Fruit fly (Drosophila melanogaster) whole organism, embryonic: ENCODE data around the gene CG32073.

Source experiments
- ATbp ChIP-seq: fragments of 200-800 bp; sonication (Bioruptor generic); optimal IDR thresholded peaks from 2 replicates; lab custom pipeline; 2017; ENCODE audit warnings: missing biosample characterization, mild to moderate bottlenecking, missing genetic modification characterization, missing genetic modification reagents
- Abd-B ChIP-seq: fragments of 200-800 bp; sonication (Bioruptor generic); optimal IDR thresholded peaks from 2 replicates; lab custom pipeline; 2018; ENCODE audit warnings: missing biosample characterization, mild to moderate bottlenecking, missing genetic modification characterization, moderate library complexity
- Asciz ChIP-seq: fragments of 200-800 bp; sonication (Bioruptor generic); optimal IDR thresholded peaks from 2 replicates; lab custom pipeline; 2017; ENCODE audit warnings: missing biosample characterization, mild to moderate bottlenecking, missing genetic modification characterization, missing genetic modification reagents
- BEAF-32 ChIP-seq: fragments of 200-800 bp; sonication (Bioruptor generic); optimal IDR thresholded peaks from 3 replicates; lab custom pipeline; 2017; ENCODE audit warnings: missing biosample characterization, missing genetic modification characterization, mild to moderate bottlenecking, moderate library complexity, missing genetic modification reagents
- CG10321 ChIP-seq: fragments of 200-800 bp; sonication (Bioruptor generic); IDR thresholded peaks from 2 replicates; pipeline ENCODE4 v1.3.6; 2022; ENCODE audit warnings: missing biosample characterization, missing genetic modification characterization
- CG10543 ChIP-seq: fragments of 200-800 bp; sonication (Bioruptor generic); optimal IDR thresholded peaks from 3 replicates; lab custom pipeline; 2017; ENCODE audit warnings: missing biosample characterization, mild to moderate bottlenecking, missing genetic modification characterization, moderate library complexity
- CG11504 ChIP-seq: fragments of 200-800 bp; sonication (Bioruptor generic); optimal IDR thresholded peaks from 3 replicates; lab custom pipeline; 2019; ENCODE audit warnings: missing biosample characterization, mild to moderate bottlenecking, missing genetic modification characterization, moderate library complexity
- CG16779 ChIP-seq: fragments of 200-800 bp; sonication (Bioruptor generic); IDR thresholded peaks from 2 replicates; pipeline ENCODE4 v1.3.6; 2022; ENCODE audit warnings: missing biosample characterization, missing genetic modification characterization
- CG17328 ChIP-seq: fragments of 200-800 bp; sonication (Bioruptor generic); IDR thresholded peaks from 2 replicates; pipeline ENCODE4 v1.3.6; 2022; ENCODE audit warnings: missing biosample characterization, missing genetic modification characterization
- CG17361 ChIP-seq: fragments of 200-800 bp; sonication (Bioruptor generic); IDR thresholded peaks from 3 replicates; pipeline ENCODE4 v1.3.6; 2022; ENCODE audit warnings: missing biosample characterization, missing genetic modification characterization
- CG18262 ChIP-seq: fragments of 200-800 bp; optimal IDR thresholded peaks from 3 replicates; lab custom pipeline; 2019; ENCODE audit warnings: missing biosample characterization, mild to moderate bottlenecking, missing genetic modification characterization, moderate library complexity
- CG1832 ChIP-seq: fragments of 200-800 bp; sonication (Bioruptor generic); optimal IDR thresholded peaks from 2 replicates; lab custom pipeline; 2017; ENCODE audit warnings: missing biosample characterization, mild to moderate bottlenecking, missing genetic modification characterization, inconsistent platforms
- CG2202 ChIP-seq: fragments of 200-800 bp; sonication (Bioruptor generic); optimal IDR thresholded peaks from 2 replicates; lab custom pipeline; 2018; ENCODE audit warnings: missing biosample characterization, mild to moderate bottlenecking, missing genetic modification characterization
- CG2875 ChIP-seq: fragments of 200-800 bp; sonication (Bioruptor generic); optimal IDR thresholded peaks from 2 replicates; lab custom pipeline; 2017; ENCODE audit warnings: missing biosample characterization, mild to moderate bottlenecking, missing genetic modification characterization, missing genetic modification reagents
- CG30431 ChIP-seq: fragments of 200-800 bp; sonication (Bioruptor generic); optimal IDR thresholded peaks from 2 replicates; lab custom pipeline; 2017; ENCODE audit warnings: missing biosample characterization, missing genetic modification characterization
- CG3281 ChIP-seq: fragments of 200-800 bp; sonication (Bioruptor generic); optimal IDR thresholded peaks from 3 replicates; lab custom pipeline; 2017; ENCODE audit warnings: missing biosample characterization, mild to moderate bottlenecking, missing genetic modification characterization
- CG7556 ChIP-seq: fragments of 200-800 bp; sonication (Bioruptor generic); optimal IDR thresholded peaks from 2 replicates; lab custom pipeline; 2017; ENCODE audit warnings: missing biosample characterization, mild to moderate bottlenecking, missing genetic modification characterization
- CG7839 ChIP-seq: fragments of 200-800 bp; sonication (Bioruptor generic); optimal IDR thresholded peaks from 3 replicates; lab custom pipeline; 2018; ENCODE audit warnings: missing biosample characterization, mild to moderate bottlenecking, missing genetic modification characterization, moderate library complexity
- CG7963 ChIP-seq: fragments of 200-800 bp; sonication (Bioruptor generic); IDR thresholded peaks from 3 replicates; pipeline ENCODE4 v1.3.6; 2022; ENCODE audit warnings: missing biosample characterization, missing genetic modification characterization; ENCODE audit not compliant: partially characterized antibody
- CG8359 ChIP-seq: fragments of 200-800 bp; sonication (Bioruptor generic); optimal IDR thresholded peaks from 2 replicates; lab custom pipeline; 2017; ENCODE audit warnings: missing biosample characterization, mild to moderate bottlenecking, missing genetic modification characterization, borderline replicate concordance
- CG8388 ChIP-seq: fragments of 200-800 bp; sonication (Bioruptor generic); optimal IDR thresholded peaks from 2 replicates; lab custom pipeline; 2019; ENCODE audit warnings: missing biosample characterization, mild to moderate bottlenecking, missing genetic modification characterization, moderate library complexity
- CG9817 ChIP-seq: fragments of 200-800 bp; sonication (Bioruptor generic); optimal IDR thresholded peaks from 2 replicates; lab custom pipeline; 2018; ENCODE audit warnings: missing biosample characterization, mild to moderate bottlenecking, missing genetic modification characterization, moderate library complexity
- Chrac-16 ChIP-seq: fragments of 200-800 bp; sonication (Bioruptor generic); optimal IDR thresholded peaks from 3 replicates; lab custom pipeline; 2016; ENCODE audit warnings: missing biosample characterization, missing genetic modification characterization
- Dip3 ChIP-seq: fragments of 200-800 bp; sonication (Bioruptor generic); optimal IDR thresholded peaks from 3 replicates; lab custom pipeline; 2016; ENCODE audit warnings: missing biosample characterization, missing genetic modification characterization
- Ets65A ChIP-seq: fragments of 200-800 bp; sonication (Bioruptor generic); peaks from one replicate; lab custom pipeline; 2016; ENCODE audit warnings: missing biosample characterization, missing genetic modification characterization
- Hr78 ChIP-seq, 2 experiments: fragments of 200-800 bp in 1 of 2; fragments of >200 bp in 1 of 2; sonication (Bioruptor generic) in 1 of 2; optimal IDR thresholded peaks; 2 replicates each; lab custom pipeline; 2017 to 2019; ENCODE audit warnings: missing biosample characterization in 2 of 2, missing genetic modification characterization in 2 of 2, mild to moderate bottlenecking in 1 of 2, moderate library complexity in 1 of 2
- Hsf ChIP-seq: fragments of 200-800 bp; sonication (Bioruptor generic); optimal IDR thresholded peaks from 3 replicates; lab custom pipeline; 2016; ENCODE audit warnings: missing biosample characterization, missing genetic modification characterization
- Tbp ChIP-seq: fragments of >200 bp; optimal IDR thresholded peaks from 2 replicates; lab custom pipeline; 2018; ENCODE audit warnings: missing biosample characterization, missing genetic modification characterization
- Usf ChIP-seq: fragments of 200-800 bp; sonication (Bioruptor generic); optimal IDR thresholded peaks from 2 replicates; lab custom pipeline; 2017; ENCODE audit warnings: missing genotype, missing biosample characterization, missing genetic modification characterization
- Vsx1 ChIP-seq: fragments of 200-800 bp; sonication (Bioruptor generic); optimal IDR thresholded peaks from 2 replicates; lab custom pipeline; 2017; ENCODE audit warnings: missing biosample characterization, mild to moderate bottlenecking, missing genetic modification characterization, missing genetic modification reagents
- ara ChIP-seq: fragments of 200-800 bp; sonication (Bioruptor generic); IDR thresholded peaks from 2 replicates; pipeline ENCODE4 v1.3.6; 2022; ENCODE audit warnings: missing biosample characterization, missing genetic modification characterization
- chif ChIP-seq, 2 experiments: fragments of 200-800 bp; sonication (Bioruptor generic); optimal IDR thresholded peaks; 3 replicates each; lab custom pipeline; 2016; ENCODE audit warnings: missing biosample characterization in 2 of 2, missing genetic modification characterization in 2 of 2
- en ChIP-seq: fragments of 200-800 bp; sonication (Bioruptor generic); optimal IDR thresholded peaks from 2 replicates; lab custom pipeline; 2016; ENCODE audit warnings: missing biosample characterization, missing genetic modification characterization
- gce ChIP-seq: fragments of 200-800 bp; sonication (Bioruptor generic); IDR thresholded peaks from 3 replicates; pipeline ENCODE4 v1.3.6; 2022; ENCODE audit warnings: missing biosample characterization, missing genetic modification characterization
- gcm2 ChIP-seq: fragments of 200-800 bp; sonication (Bioruptor generic); optimal IDR thresholded peaks from 2 replicates; lab custom pipeline; 2016; ENCODE audit warnings: missing biosample characterization, missing genetic modification characterization
- grn ChIP-seq: fragments of 200-800 bp; sonication (Bioruptor generic); optimal IDR thresholded peaks from 3 replicates; lab custom pipeline; 2017; ENCODE audit warnings: missing biosample characterization, missing genetic modification characterization
- gro ChIP-seq: fragments of 200-800 bp; sonication (Bioruptor generic); optimal IDR thresholded peaks from 2 replicates; lab custom pipeline; 2016; ENCODE audit warnings: missing biosample characterization, missing genetic modification characterization
- ham ChIP-seq: fragments of 200-800 bp; sonication (Bioruptor generic); IDR thresholded peaks from 2 replicates; pipeline ENCODE4 v1.3.6; 2022; ENCODE audit warnings: missing biosample characterization, missing genetic modification characterization
- luna ChIP-seq: fragments of 200-800 bp; sonication (Bioruptor generic); optimal IDR thresholded peaks from 2 replicates; lab custom pipeline; 2016; ENCODE audit warnings: missing biosample characterization, missing genetic modification characterization
- oc ChIP-seq: fragments of 200-800 bp; sonication (Bioruptor generic); optimal IDR thresholded peaks from 2 replicates; lab custom pipeline; 2018; ENCODE audit warnings: missing biosample characterization, mild to moderate bottlenecking, missing genetic modification characterization, moderate library complexity
- odd ChIP-seq: fragments of 200-800 bp; sonication (Bioruptor generic); optimal IDR thresholded peaks from 2 replicates; lab custom pipeline; 2017; ENCODE audit warnings: missing biosample characterization, mild to moderate bottlenecking, missing genetic modification characterization
- pb ChIP-seq: fragments of 200-800 bp; sonication (Bioruptor generic); optimal IDR thresholded peaks from 3 replicates; lab custom pipeline; 2016; ENCODE audit warnings: missing biosample characterization, missing genetic modification characterization
- pros ChIP-seq: fragments of 200-800 bp; sonication (Bioruptor generic); optimal IDR thresholded peaks from 3 replicates; lab custom pipeline; 2019; ENCODE audit warnings: missing biosample characterization, mild to moderate bottlenecking, missing genetic modification characterization, moderate library complexity
- sd ChIP-seq: fragments of 200-800 bp; sonication (Bioruptor generic); optimal IDR thresholded peaks from 3 replicates; lab custom pipeline; 2018; ENCODE audit warnings: missing biosample characterization, mild to moderate bottlenecking, missing genetic modification characterization, moderate library complexity
- seq ChIP-seq: fragments of 200-800 bp; sonication (Bioruptor generic); IDR thresholded peaks from 2 replicates; pipeline ENCODE4 v1.3.6; 2022; ENCODE audit warnings: missing biosample characterization, missing genetic modification characterization
- tup ChIP-seq: fragments of 200-800 bp; sonication (Bioruptor generic); optimal IDR thresholded peaks from 2 replicates; lab custom pipeline; 2016; ENCODE audit warnings: missing biosample characterization, mild to moderate bottlenecking, missing genetic modification characterization, moderate library complexity
- vvl ChIP-seq: fragments of 200-800 bp; sonication (Bioruptor generic); IDR thresholded peaks from 2 replicates; pipeline ENCODE4 v1.3.6; 2022; ENCODE audit warnings: missing biosample characterization, missing genetic modification characterization
- wek ChIP-seq: fragments of 200-800 bp; sonication (Bioruptor generic); optimal IDR thresholded peaks from 3 replicates; lab custom pipeline; 2018; ENCODE audit warnings: missing biosample characterization, mild to moderate bottlenecking, missing genetic modification characterization, moderate library complexity

CG32073 gene

DNA sequence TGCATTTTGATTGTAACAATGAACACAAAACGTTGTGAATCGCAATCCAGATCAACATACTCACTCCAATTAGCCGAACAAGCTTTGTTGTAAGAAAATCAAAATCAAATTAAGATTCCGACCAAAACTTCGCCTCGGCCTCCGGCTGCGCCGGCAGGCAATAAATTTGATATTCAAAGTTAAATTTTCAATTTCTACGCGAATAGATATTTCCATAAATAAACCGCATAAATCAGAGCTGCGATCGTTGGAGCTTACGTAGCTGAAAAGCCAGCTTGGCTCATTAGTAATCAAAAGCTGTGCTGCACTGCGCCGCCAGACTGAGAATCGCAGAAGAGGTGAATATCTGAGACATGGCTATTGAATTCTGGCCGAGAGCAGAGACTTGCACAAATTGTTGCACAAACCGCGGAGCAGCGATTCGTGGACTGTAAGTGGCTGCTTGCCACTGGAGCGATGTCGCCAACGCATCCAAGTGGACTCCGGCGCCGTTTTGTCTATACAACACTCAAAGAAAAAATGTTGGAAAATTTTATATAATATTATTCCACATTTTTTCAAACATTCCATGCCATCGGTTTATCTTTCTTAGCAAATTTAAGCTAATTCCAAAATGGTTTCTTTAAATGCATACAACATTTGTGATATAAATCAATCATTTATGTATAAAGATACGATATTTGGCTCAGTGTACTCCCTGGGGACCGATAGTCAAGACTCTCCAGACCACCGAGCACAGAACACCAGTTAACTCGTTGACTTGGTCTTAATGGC lies 41.3 kb upstream of the CG32073 start (continued):
- TF ChIP-seq CG16779 (GFP tag; lab: Robert Waterston, UW) (no peak), CG8388 (peak; percentile 55), CG7839 (tag; lab: Kevin White, UChicago) (peak; percentile 45), gce (GFP tag; lab: Robert Waterston, UW) (0 out of 3 replicates have a peak, but pooled peaks have one; percentile 30), CG17361 (GFP tag; lab: Robert Waterston, UW) (peak; percentile 58), chif (GFP tag; optimal IDR thresholded peaks at IDR 0.05; lab: Kevin White, UChicago) (peak in 1 of 2 experiments; percentile 2), CG11504 (tag; lab: Kevin White, UChicago) (peak; percentile 74), ara (GFP tag; lab: Robert Waterston, UW) (peak; percentile 56; the same call in 1 of the 2 replicates), CG30431 (GFP tag; lab: Kevin White, UChicago) (no peak), Abd-B (GFP tag; lab: Kevin White, UChicago) (peak; percentile 6), CG2202 (tag; lab: Kevin White, UChicago) (peak; percentile 9), Vsx1 (GFP tag; lab: Kevin White, UChicago) (no peak), CG7963 (GFP tag; lab: Robert Waterston, UW) (no peak), odd (GFP tag; lab: Kevin White, UChicago) (peak; percentile 15), CG7556 (GFP tag; lab: Kevin White, UChicago) (peak; percentile 24), Hsf (GFP tag; lab: Kevin White, UChicago) (peak; percentile 3), pros (GFP tag; lab: Kevin White, UChicago) (peak; percentile 26), gro (GFP tag; lab: Kevin White, UChicago) (no peak), pb (GFP tag; lab: Kevin White, UChicago) (no peak), CG17328 (peak; percentile 27; the same call in 1 of the 2 replicates), Usf (GFP tag; lab: Kevin White, UChicago) (no peak), seq (GFP tag; lab: Robert Waterston, UW) (0 out of 2 replicates have a peak, but pooled peaks have one; percentile 9), Chrac-16 (GFP tag; lab: Kevin White, UChicago) (peak; percentile 14), CG18262 (tag; lab: Kevin White, UChicago) (peak; percentile 70), CG8359 (GFP tag; lab: Kevin White, UChicago) (peak; percentile 15), oc (tag; lab: Kevin White, UChicago) (peak; percentile 1)

- TF ChIP-seq Asciz (GFP tag; lab: Kevin White, UChicago): no peak
- TF ChIP-seq grn (GFP tag; lab: Kevin White, UChicago): peak; percentile 82
- no peak for TF ChIP-seq ham (GFP tag; lab: Robert Waterston, UW)
- TF ChIP-seq CG2875 (GFP tag; lab: Kevin White, UChicago): no peak
- TF ChIP-seq BEAF-32: no peak
- no peak for TF ChIP-seq Dip3 (GFP tag; lab: Kevin White, UChicago)
- no peak for TF ChIP-seq Vsx1 (GFP tag; lab: Kevin White, UChicago)
- no peak for TF ChIP-seq luna
- TF ChIP-seq Tbp (GFP tag; lab: Kevin White, UChicago): no peak
- TF ChIP-seq ATbp (GFP tag; lab: Kevin White, UChicago): no peak
- TF ChIP-seq Hr78 (GFP tag; optimal IDR thresholded peaks at IDR 0.05; lab: Kevin White, UChicago): peak in 1 of 2 experiments; percentile 14
- TF ChIP-seq pros (GFP tag; lab: Kevin White, UChicago): peak; percentile 96
- TF ChIP-seq wek (GFP tag; lab: Kevin White, UChicago): no peak
- peak; percentile 88 for TF ChIP-seq sd (tag; lab: Kevin White, UChicago)
- no peak for TF ChIP-seq CG10321 (GFP tag; lab: Robert Waterston, UW)
- TF ChIP-seq en (GFP tag; lab: Kevin White, UChicago): no peak
- no peak for TF ChIP-seq CG10543 (GFP tag; lab: Kevin White, UChicago)
- no peak for TF ChIP-seq CG1832
- no peak for TF ChIP-seq tup
- TF ChIP-seq CG3281 (GFP tag; lab: Kevin White, UChicago): no peak
- no peak for TF ChIP-seq Ets65A (GFP tag; lab: Kevin White, UChicago)
- TF ChIP-seq vvl (GFP tag; lab: Robert Waterston, UW): peak; percentile 75; the same call in 1 of the 2 replicates
- no peak for TF ChIP-seq CG9817
- TF ChIP-seq gcm2 (GFP tag; lab: Kevin White, UChicago): no peak
Measured at dm6 chr3L:11147675-11148074, 40.3 kb upstream of the CG32073 start.
